Fruit fly (Drosophila melanogaster) whole organism, embryonic: ENCODE measurements around the gene HINT1.

Source experiments
- Aef1 ChIP-seq: fragments of 200-800 bp; sonication (Bioruptor generic); IDR thresholded peaks from 3 replicates; pipeline ENCODE4 v1.3.6; 2022; ENCODE audit warnings: missing biosample characterization, missing genetic modification characterization
- Asciz ChIP-seq: fragments of 200-800 bp; sonication (Bioruptor generic); optimal IDR thresholded peaks from 2 replicates; lab custom pipeline; 2017; ENCODE audit warnings: missing biosample characterization, mild to moderate bottlenecking, missing genetic modification characterization, missing genetic modification reagents
- Atf-2 ChIP-seq: fragments of 200-800 bp; sonication (Bioruptor generic); optimal IDR thresholded peaks from 2 replicates; lab custom pipeline; 2016; ENCODE audit warnings: missing biosample characterization, missing genetic modification characterization
- CG10462 ChIP-seq: fragments of 200-800 bp; sonication (Bioruptor generic); optimal IDR thresholded peaks from 2 replicates; lab custom pipeline; 2016; ENCODE audit warnings: missing biosample characterization, missing genetic modification characterization
- CG13775 ChIP-seq: fragments of 200-800 bp; sonication (Bioruptor generic); optimal IDR thresholded peaks from 3 replicates; lab custom pipeline; 2017; ENCODE audit warnings: missing biosample characterization, mild to moderate bottlenecking, missing genetic modification characterization
- CG32767 ChIP-seq: fragments of 200-800 bp; sonication (Bioruptor generic); IDR thresholded peaks from 2 replicates; pipeline ENCODE4 v1.3.6; 2022; ENCODE audit warnings: missing biosample characterization, missing genetic modification characterization
- CG32772 ChIP-seq: fragments of 200-800 bp; sonication (Bioruptor generic); IDR thresholded peaks from 2 replicates; pipeline ENCODE4 v1.3.6; 2022; ENCODE audit warnings: missing biosample characterization, missing genetic modification characterization
- CG4404 ChIP-seq: fragments of 200-800 bp; sonication (Bioruptor generic); IDR thresholded peaks from 2 replicates; pipeline ENCODE4 v1.3.6; 2022; ENCODE audit warnings: missing biosample characterization, missing genetic modification characterization
- CG6175 ChIP-seq: fragments of 200-800 bp; sonication (Bioruptor generic); IDR thresholded peaks from 3 replicates; pipeline ENCODE4 v1.3.6; 2022; ENCODE audit warnings: missing biosample characterization, missing genetic modification characterization
- CG6765 ChIP-seq: fragments of 200-800 bp; sonication (Bioruptor generic); optimal IDR thresholded peaks from 3 replicates; lab custom pipeline; 2017; ENCODE audit warnings: missing biosample characterization, mild to moderate bottlenecking, missing genetic modification characterization
- CG7271 ChIP-seq: fragments of 200-800 bp; sonication (Bioruptor generic); optimal IDR thresholded peaks from 2 replicates; lab custom pipeline; 2018; ENCODE audit warnings: missing biosample characterization, mild to moderate bottlenecking, missing genetic modification characterization, moderate library complexity
- CG7357 ChIP-seq: fragments of 200-800 bp; sonication (Bioruptor generic); IDR thresholded peaks from 3 replicates; pipeline ENCODE4 v1.3.6; 2022; ENCODE audit warnings: missing biosample characterization, missing genetic modification characterization
- CG7839 ChIP-seq: fragments of 200-800 bp; sonication (Bioruptor generic); optimal IDR thresholded peaks from 3 replicates; lab custom pipeline; 2018; ENCODE audit warnings: missing biosample characterization, mild to moderate bottlenecking, missing genetic modification characterization, moderate library complexity
- D ChIP-seq, 2 experiments: fragments of 200-800 bp in 1 of 2; fragments of >200 bp in 1 of 2; sonication (Bioruptor generic) in 1 of 2; optimal IDR thresholded peaks; 2 replicates in 1 of 2; 3 replicates in 1 of 2; lab custom pipeline; 2017; ENCODE audit warnings: mild to moderate bottlenecking in 1 of 2, missing biosample characterization in 1 of 2, missing genetic modification characterization in 1 of 2, missing genetic modification reagents in 1 of 2
- Deaf1 ChIP-seq: fragments of 200-800 bp; optimal IDR thresholded peaks from 3 replicates; lab custom pipeline; 2019; ENCODE audit warnings: missing biosample characterization, mild to moderate bottlenecking, missing genetic modification characterization, moderate library complexity
- Dfd ChIP-seq, 2 experiments: fragments of >200 bp; optimal IDR thresholded peaks; 2 replicates each; lab custom pipeline; 2017; ENCODE audit warnings: missing biosample characterization in 2 of 2, missing genetic modification characterization in 2 of 2
- Dll ChIP-seq: fragments of 200-800 bp; sonication (Bioruptor generic); IDR thresholded peaks from 4 replicates; pipeline ENCODE4 v1.3.6; 2022; ENCODE audit warnings: missing biosample characterization, missing genetic modification characterization; ENCODE audit not compliant: partially characterized antibody
- Dp ChIP-seq: fragments of 200-800 bp; sonication (Bioruptor generic); optimal IDR thresholded peaks from 2 replicates; lab custom pipeline; 2018; ENCODE audit warnings: missing biosample characterization, mild to moderate bottlenecking, missing genetic modification characterization, moderate library complexity
- ERR ChIP-seq: fragments of 200-800 bp; sonication (Bioruptor generic); optimal IDR thresholded peaks from 2 replicates; lab custom pipeline; 2016; ENCODE audit warnings: missing biosample characterization, missing genetic modification characterization
- Fer2 ChIP-seq: fragments of 200-800 bp; sonication (Bioruptor generic); optimal IDR thresholded peaks from 2 replicates; lab custom pipeline; 2018; ENCODE audit warnings: missing biosample characterization, mild to moderate bottlenecking, missing genetic modification characterization, moderate library complexity
- Hmr ChIP-seq: fragments of 200-800 bp; sonication (Bioruptor generic); optimal IDR thresholded peaks from 3 replicates; lab custom pipeline; 2017; ENCODE audit warnings: mild to moderate bottlenecking, missing biosample characterization, missing genetic modification reagents, missing genetic modification characterization
- NC2β ChIP-seq: fragments of 200-800 bp; sonication (Bioruptor generic); optimal IDR thresholded peaks from 2 replicates; lab custom pipeline; 2016; ENCODE audit warnings: missing biosample characterization, missing genetic modification characterization
- Nf-YA ChIP-seq: fragments of 200-800 bp; sonication (Bioruptor generic); IDR thresholded peaks from 2 replicates; pipeline ENCODE4 v1.3.6; 2022; ENCODE audit warnings: missing biosample characterization, missing genetic modification characterization
- Nf-YB ChIP-seq: fragments of 200-800 bp; sonication (Bioruptor generic); optimal IDR thresholded peaks from 3 replicates; lab custom pipeline; 2019; ENCODE audit warnings: missing biosample characterization, mild to moderate bottlenecking, missing genetic modification characterization, moderate library complexity
- PHDP ChIP-seq: fragments of 200-800 bp; sonication (Bioruptor generic); optimal IDR thresholded peaks from 3 replicates; lab custom pipeline; 2018; ENCODE audit warnings: missing biosample characterization, mild to moderate bottlenecking, missing genetic modification characterization, moderate library complexity
- Tbp ChIP-seq: fragments of >200 bp; optimal IDR thresholded peaks from 2 replicates; lab custom pipeline; 2018; ENCODE audit warnings: missing biosample characterization, missing genetic modification characterization
- Xrp1 ChIP-seq: fragments of 200-800 bp; sonication (Bioruptor generic); IDR thresholded peaks from 2 replicates; pipeline ENCODE4 v1.3.6; 2022; ENCODE audit warnings: missing biosample characterization, missing genetic modification characterization
- ase ChIP-seq: fragments of 200-800 bp; sonication (Bioruptor generic); IDR thresholded peaks from 3 replicates; pipeline ENCODE4 v1.3.6; 2022; ENCODE audit warnings: missing biosample characterization, missing genetic modification characterization
- btn ChIP-seq: fragments of 200-800 bp; sonication (Bioruptor generic); optimal IDR thresholded peaks from 2 replicates; lab custom pipeline; 2016; ENCODE audit warnings: missing biosample characterization, missing genetic modification characterization
- crc ChIP-seq: fragments of 200-800 bp; sonication (Bioruptor generic); optimal IDR thresholded peaks from 2 replicates; lab custom pipeline; 2016; ENCODE audit warnings: missing biosample characterization, missing genetic modification characterization
- crol ChIP-seq: fragments of 200-800 bp; sonication (Bioruptor generic); IDR thresholded peaks from 2 replicates; pipeline ENCODE4 v1.3.6; 2022; ENCODE audit warnings: missing biosample characterization, missing genetic modification characterization
- dysf ChIP-seq: fragments of 200-800 bp; sonication (Bioruptor generic); IDR thresholded peaks from 3 replicates; pipeline ENCODE4 v1.3.6; 2022; ENCODE audit warnings: missing biosample characterization, missing genetic modification characterization
- fd96Cb ChIP-seq: fragments of 200-800 bp; sonication (Bioruptor generic); optimal IDR thresholded peaks from 2 replicates; lab custom pipeline; 2018; ENCODE audit warnings: missing biosample characterization, mild to moderate bottlenecking, missing genetic modification characterization, moderate library complexity
- gfzf ChIP-seq: fragments of 200-800 bp; sonication (Bioruptor generic); optimal IDR thresholded peaks from 2 replicates; lab custom pipeline; 2016; ENCODE audit warnings: missing biosample characterization, mild to moderate bottlenecking, missing genetic modification characterization, moderate library complexity
- grau ChIP-seq: fragments of 200-800 bp; optimal IDR thresholded peaks from 3 replicates; lab custom pipeline; 2019; ENCODE audit warnings: missing biosample characterization, mild to moderate bottlenecking, missing genetic modification characterization, moderate library complexity
- h ChIP-seq: fragments of >200 bp; optimal IDR thresholded peaks from 2 replicates; lab custom pipeline; 2017
- ham ChIP-seq: fragments of 200-800 bp; sonication (Bioruptor generic); IDR thresholded peaks from 2 replicates; pipeline ENCODE4 v1.3.6; 2022; ENCODE audit warnings: missing biosample characterization, missing genetic modification characterization
- hb ChIP-seq: fragments of 200-800 bp; sonication (Bioruptor generic); IDR thresholded peaks from 3 replicates; pipeline ENCODE4 v1.3.6; 2022; ENCODE audit warnings: missing biosample characterization, missing genetic modification characterization; ENCODE audit not compliant: partially characterized antibody
- kah ChIP-seq: fragments of 200-800 bp; sonication (Bioruptor generic); optimal IDR thresholded peaks from 2 replicates; lab custom pipeline; 2018; ENCODE audit warnings: missing biosample characterization, mild to moderate bottlenecking, missing genetic modification characterization
- kni ChIP-seq: fragments of 200-800 bp; sonication (Bioruptor generic); optimal IDR thresholded peaks from 3 replicates; lab custom pipeline; 2017; ENCODE audit warnings: mild to moderate bottlenecking, missing biosample characterization, missing genetic modification reagents, missing genetic modification characterization
- nmo ChIP-seq: fragments of 200-800 bp; sonication (Bioruptor generic); optimal IDR thresholded peaks from 2 replicates; lab custom pipeline; 2018; ENCODE audit warnings: missing biosample characterization, mild to moderate bottlenecking, missing genetic modification characterization, moderate library complexity
- odd ChIP-seq: fragments of 200-800 bp; sonication (Bioruptor generic); optimal IDR thresholded peaks from 2 replicates; lab custom pipeline; 2017; ENCODE audit warnings: missing biosample characterization, mild to moderate bottlenecking, missing genetic modification characterization
- onecut ChIP-seq: fragments of 200-800 bp; sonication (Bioruptor generic); IDR thresholded peaks from 2 replicates; pipeline ENCODE4 v1.3.6; 2022; ENCODE audit warnings: missing biosample characterization, missing genetic modification characterization
- pb ChIP-seq: fragments of 200-800 bp; sonication (Bioruptor generic); optimal IDR thresholded peaks from 3 replicates; lab custom pipeline; 2016; ENCODE audit warnings: missing biosample characterization, missing genetic modification characterization
- pho ChIP-seq: fragments of 200-800 bp; sonication (Bioruptor generic); optimal IDR thresholded peaks from 2 replicates; lab custom pipeline; 2016; ENCODE audit warnings: missing biosample characterization, missing genetic modification characterization
- row ChIP-seq: fragments of 200-800 bp; sonication (Bioruptor generic); IDR thresholded peaks from 3 replicates; pipeline ENCODE4 v1.3.6; 2022; ENCODE audit warnings: missing biosample characterization, missing genetic modification characterization
- shn ChIP-seq: fragments of 200-800 bp; sonication (Bioruptor generic); optimal IDR thresholded peaks from 3 replicates; lab custom pipeline; 2016; ENCODE audit warnings: missing biosample characterization, missing genetic modification characterization
- sima ChIP-seq: fragments of 200-800 bp; sonication (Bioruptor generic); optimal IDR thresholded peaks from 2 replicates; lab custom pipeline; 2016; ENCODE audit warnings: missing biosample characterization, missing genetic modification characterization
- sna ChIP-seq: fragments of 200-800 bp; sonication (Bioruptor generic); IDR thresholded peaks from 2 replicates; pipeline ENCODE4 v1.3.6; 2022; ENCODE audit warnings: missing biosample characterization, missing genetic modification characterization; ENCODE audit not compliant: partially characterized antibody
- trem ChIP-seq: fragments of 200-800 bp; optimal IDR thresholded peaks from 3 replicates; lab custom pipeline; 2019; ENCODE audit warnings: missing biosample characterization, mild to moderate bottlenecking, missing genetic modification characterization, moderate library complexity
- wor ChIP-seq: fragments of 200-800 bp; sonication (Bioruptor generic); IDR thresholded peaks from 2 replicates; pipeline ENCODE4 v1.3.6; 2022; ENCODE audit warnings: missing biosample characterization, missing genetic modification characterization
- z ChIP-seq: fragments of 200-800 bp; sonication (Bioruptor generic); IDR thresholded peaks from 3 replicates; pipeline ENCODE4 v1.3.6; 2022; ENCODE audit warnings: missing biosample characterization, missing genetic modification characterization

The HINT1 gene

DNA sequence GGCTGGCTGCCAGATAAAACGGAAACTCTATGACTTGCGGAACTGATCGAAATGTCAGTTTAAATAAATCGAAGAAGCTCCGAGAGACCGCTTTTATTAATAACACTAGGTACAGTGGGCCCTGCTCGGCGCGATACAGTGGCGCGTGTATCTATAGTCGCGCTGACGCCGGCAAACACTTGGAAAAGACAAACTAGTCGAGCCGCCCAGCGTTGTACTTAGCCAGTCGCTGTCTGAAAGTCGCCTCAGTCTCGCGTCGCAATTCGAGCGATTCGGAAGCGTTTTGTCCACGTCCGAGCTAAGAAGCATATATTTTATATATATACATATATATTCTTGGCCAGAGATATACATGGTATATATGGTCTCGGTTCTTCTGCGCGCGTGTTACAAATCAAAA, 40.1 kb upstream of the HINT1 start (continued):
- no peak for TF ChIP-seq Nf-YA
- TF ChIP-seq ase (GFP tag; lab: Robert Waterston, UW): 0 out of 3 replicates have a peak, but pooled peaks have one; percentile 28
- TF ChIP-seq D (optimal IDR thresholded peaks at IDR 0.05; lab: Kevin White, UChicago): no peak
- no peak for TF ChIP-seq D (GFP tag; optimal IDR thresholded peaks at IDR 0.05; lab: Kevin White, UChicago)
- TF ChIP-seq crol: no peak
- peak; percentile 59 for TF ChIP-seq CG7839
- no peak for TF ChIP-seq CG32772 (GFP tag; lab: Robert Waterston, UW)
- TF ChIP-seq Dll (GFP tag; lab: Robert Waterston, UW): no peak
- TF ChIP-seq btn (GFP tag; lab: Kevin White, UChicago): no peak
- TF ChIP-seq trem (tag; lab: Kevin White, UChicago): no peak
- TF ChIP-seq Dfd (GFP tag; optimal IDR thresholded peaks at IDR 0.05; lab: Kevin White, UChicago): no peak
- no peak for TF ChIP-seq Tbp (GFP tag; lab: Kevin White, UChicago)
- no peak for TF ChIP-seq wor (GFP tag; lab: Robert Waterston, UW)
- TF ChIP-seq row (GFP tag; lab: Robert Waterston, UW): peak; percentile 73
- no peak for TF ChIP-seq z
- TF ChIP-seq kah (GFP tag; lab: Kevin White, UChicago): no peak
- TF ChIP-seq Hmr (GFP tag; lab: Kevin White, UChicago): peak; percentile 61
- peak; percentile 68; the same call in 1 of the 3 replicates for TF ChIP-seq CG6175 (GFP tag; lab: Robert Waterston, UW)
- TF ChIP-seq Deaf1 (tag; lab: Kevin White, UChicago): no peak
- no peak for TF ChIP-seq Aef1 (GFP tag; lab: Robert Waterston, UW)
- no peak for TF ChIP-seq fd96Cb (tag; lab: Kevin White, UChicago)
- no peak for TF ChIP-seq ham
- TF ChIP-seq onecut (GFP tag; lab: Robert Waterston, UW): peak; percentile 6; the same call in 1 of the 2 replicates
- no peak for TF ChIP-seq nmo (GFP tag; lab: Kevin White, UChicago)
- no peak for TF ChIP-seq sna (GFP tag; lab: Robert Waterston, UW)
- TF ChIP-seq CG6765 (GFP tag; lab: Kevin White, UChicago): peak; percentile 49
- no peak for TF ChIP-seq sima (GFP tag; lab: Kevin White, UChicago)
- no peak for TF ChIP-seq Atf-2 (GFP tag; lab: Kevin White, UChicago)
- TF ChIP-seq CG13775: no peak
- no peak for TF ChIP-seq hb (GFP tag; lab: Robert Waterston, UW)
- no peak for TF ChIP-seq crc
- no peak for TF ChIP-seq odd (GFP tag; lab: Kevin White, UChicago)
- no peak for TF ChIP-seq CG32767 (GFP tag; lab: Robert Waterston, UW)
- TF ChIP-seq NC2β (GFP tag; lab: Kevin White, UChicago): no peak
- peak; percentile 75 for TF ChIP-seq dysf
- no peak for TF ChIP-seq gfzf (GFP tag; lab: Kevin White, UChicago)
- TF ChIP-seq shn (GFP tag; lab: Kevin White, UChicago): no peak
- 0 out of 2 replicates have a peak, but pooled peaks have one; percentile 29 for TF ChIP-seq Xrp1 (GFP tag; lab: Robert Waterston, UW)
- no peak for TF ChIP-seq CG10462 (GFP tag; lab: Kevin White, UChicago)
- TF ChIP-seq Asciz (GFP tag; lab: Kevin White, UChicago): no peak
- no peak for TF ChIP-seq CG4404 (GFP tag; lab: Robert Waterston, UW)
- TF ChIP-seq kni (GFP tag; lab: Kevin White, UChicago): no peak
- no peak for TF ChIP-seq CG7357 (GFP tag; lab: Robert Waterston, UW)
- TF ChIP-seq grau (tag; lab: Kevin White, UChicago): peak; percentile 93
- no peak for TF ChIP-seq ERR (GFP tag; lab: Kevin White, UChicago)
- TF ChIP-seq Fer2 (tag; lab: Kevin White, UChicago): no peak
- TF ChIP-seq pho (GFP tag; lab: Kevin White, UChicago): no peak
- TF ChIP-seq CG7271 (tag; lab: Kevin White, UChicago): no peak
- TF ChIP-seq h (lab: Kevin White, UChicago): no peak
- no peak for TF ChIP-seq pb
- TF ChIP-seq Nf-YB (GFP tag; lab: Kevin White, UChicago): no peak
- no peak for TF ChIP-seq Dp (GFP tag; lab: Kevin White, UChicago)
- TF ChIP-seq PHDP (tag; lab: Kevin White, UChicago): peak; percentile 37
